Worm (Caenorhabditis elegans): Measurements from ENCODE around the gene C39B10.7.

DNA sequence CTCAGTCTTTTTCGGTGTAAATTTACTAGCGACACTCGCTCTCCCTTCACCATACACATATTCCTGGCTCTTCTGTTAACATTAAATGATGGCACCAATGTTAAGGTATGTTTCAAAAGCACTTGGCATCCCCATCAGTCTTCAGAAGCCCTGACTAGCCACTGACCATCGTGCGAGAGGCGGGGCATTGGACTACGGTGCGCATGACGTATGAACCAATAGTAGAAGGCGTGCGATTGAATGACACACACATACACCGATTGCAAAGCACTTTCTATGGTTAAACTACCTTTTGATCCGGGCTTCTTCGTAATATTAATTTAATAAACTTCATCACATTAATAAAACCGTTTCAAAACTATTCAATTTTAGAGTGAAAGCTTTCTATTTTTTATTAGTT lies 28.5 kb downstream of the C39B10.7 start:
- no peak for TF ChIP-seq ets-4 (tag; optimal IDR thresholded peaks at IDR 0.05)
- no peak for TF ChIP-seq pag-3 (tag; optimal IDR thresholded peaks at IDR 0.05; ENCODE audit: borderline replicate concordance)
- TF ChIP-seq hlh-30 (tag; optimal IDR thresholded peaks at IDR 0.05; ENCODE audit: insufficient read depth), result no peak
